Worm (Caenorhabditis elegans) whole organism, L2 larva: ENCODE results near the gene K01A6.7.

Source experiments
- C34F6.9 ChIP-seq: fragments of 150-350 bp; optimal IDR thresholded peaks from 2 replicates; lab custom pipeline; 2014; ENCODE audit warnings: missing biosample characterization, missing genetic modification characterization
- F13H6.1 ChIP-seq: sonication (generic microtip); optimal IDR thresholded peaks from 2 replicates; lab custom pipeline; 2016; ENCODE audit warnings: missing genetic modification characterization, missing compliant biosample characterization
- Y55F3AM.14 ChIP-seq: fragments of 200-800 bp; sonication (Bioruptor generic); optimal IDR thresholded peaks from 2 replicates; lab custom pipeline; 2018; ENCODE audit warnings: mild to moderate bottlenecking, missing genetic modification characterization, missing compliant biosample characterization
- alr-1 ChIP-seq: fragments of 150-350 bp; optimal IDR thresholded peaks from 2 replicates; lab custom pipeline; 2014; ENCODE audit warnings: missing biosample characterization, missing genetic modification characterization
- ama-1 ChIP-seq: fragments of 150-350 bp; optimal IDR thresholded peaks from 2 replicates; lab custom pipeline; 2018; ENCODE audit warnings: inconsistent platforms
- blmp-1 ChIP-seq: sonication (generic microtip); optimal IDR thresholded peaks from 2 replicates; lab custom pipeline; 2017; ENCODE audit warnings: missing genetic modification characterization, mild to moderate bottlenecking, missing compliant biosample characterization, antibody characterized with exemption, moderate library complexity; ENCODE audit not compliant: insufficient read depth
- ceh-16 ChIP-seq: fragments of 150-350 bp; optimal IDR thresholded peaks from 2 replicates; lab custom pipeline; 2014; ENCODE audit warnings: missing biosample characterization, missing genetic modification characterization
- ceh-82 ChIP-seq: fragments of 150-350 bp; optimal IDR thresholded peaks from 2 replicates; lab custom pipeline; 2014; ENCODE audit warnings: missing biosample characterization, missing genetic modification characterization
- crh-2 ChIP-seq: sonication (generic microtip); optimal IDR thresholded peaks from 2 replicates; lab custom pipeline; 2017; ENCODE audit warnings: missing biosample characterization, missing genetic modification characterization
- egl-27 ChIP-seq: sonication (generic microtip); optimal IDR thresholded peaks from 3 replicates; lab custom pipeline; 2017; ENCODE audit warnings: missing biosample characterization, missing genetic modification reagents, missing genetic modification characterization
- elt-1 ChIP-seq: fragments of 150-350 bp; optimal IDR thresholded peaks from 2 replicates; lab custom pipeline; 2014; ENCODE audit warnings: missing biosample characterization, missing genetic modification characterization
- elt-3 ChIP-seq: sonication (generic microtip); optimal IDR thresholded peaks from 2 replicates; lab custom pipeline; 2017; ENCODE audit warnings: missing biosample characterization, missing genetic modification characterization
- fos-1 ChIP-seq: fragments of 150-350 bp; optimal IDR thresholded peaks from 2 replicates; lab custom pipeline; 2014; ENCODE audit warnings: missing biosample characterization, missing genetic modification characterization
- lin-11 ChIP-seq: fragments of 150-350 bp; sonication (generic microtip); optimal IDR thresholded peaks from 2 replicates; lab custom pipeline; 2014; ENCODE audit warnings: missing biosample characterization, missing genetic modification characterization, inconsistent platforms, mixed read lengths
- lin-39 ChIP-seq: fragments of 150-350 bp; optimal IDR thresholded peaks from 2 replicates; lab custom pipeline; 2014; ENCODE audit warnings: missing biosample characterization, missing genetic modification reagents, missing genetic modification characterization
- mbf-1 ChIP-seq: sonication (generic microtip); optimal IDR thresholded peaks from 2 replicates; lab custom pipeline; 2017; ENCODE audit warnings: missing biosample characterization, missing genetic modification characterization
- nhr-10 ChIP-seq: sonication (generic microtip); optimal IDR thresholded peaks from 2 replicates; lab custom pipeline; 2017; ENCODE audit warnings: missing biosample characterization, missing genetic modification characterization
- nhr-11 ChIP-seq: fragments of 150-350 bp; optimal IDR thresholded peaks from 2 replicates; lab custom pipeline; 2014; ENCODE audit warnings: missing biosample characterization, missing genetic modification characterization
- nhr-12 ChIP-seq: fragments of 150-350 bp; optimal IDR thresholded peaks from 2 replicates; lab custom pipeline; 2014; ENCODE audit warnings: missing biosample characterization, missing genetic modification characterization
- nhr-129 ChIP-seq: fragments of 150-350 bp; optimal IDR thresholded peaks from 2 replicates; lab custom pipeline; 2014; ENCODE audit warnings: missing biosample characterization, missing genetic modification characterization
- nhr-21 ChIP-seq: fragments of 150-350 bp; optimal IDR thresholded peaks from 2 replicates; lab custom pipeline; 2014; ENCODE audit warnings: missing biosample characterization, missing genetic modification characterization
- nhr-237 ChIP-seq: fragments of 150-350 bp; optimal IDR thresholded peaks from 2 replicates; lab custom pipeline; 2014; ENCODE audit warnings: missing biosample characterization, missing genetic modification characterization
- nhr-25 ChIP-seq: fragments of 150-350 bp; sonication (generic microtip); optimal IDR thresholded peaks from 3 replicates; lab custom pipeline; 2014; ENCODE audit warnings: missing biosample characterization, missing genetic modification characterization
- nhr-6 ChIP-seq: fragments of 150-350 bp; optimal IDR thresholded peaks from 2 replicates; lab custom pipeline; 2014; ENCODE audit warnings: missing biosample characterization, missing genetic modification characterization
- sem-4 ChIP-seq: fragments of 150-350 bp; optimal IDR thresholded peaks from 2 replicates; lab custom pipeline; 2014; ENCODE audit warnings: missing biosample characterization, missing genetic modification reagents, missing genetic modification characterization
- skn-1 ChIP-seq: sonication (generic microtip); optimal IDR thresholded peaks from 2 replicates; lab custom pipeline; 2017; ENCODE audit warnings: missing biosample characterization, missing genetic modification characterization
- sma-3 ChIP-seq: sonication (generic microtip); optimal IDR thresholded peaks from 2 replicates; lab custom pipeline; 2016; ENCODE audit warnings: missing genetic modification reagents, missing genetic modification characterization, missing compliant biosample characterization
- sma-9 ChIP-seq, 2 experiments: fragments of 150-350 bp in 1 of 2; sonication (generic microtip) in 1 of 2; optimal IDR thresholded peaks; 2 replicates each; lab custom pipeline; 2014 to 2016; ENCODE audit warnings: missing genetic modification characterization in 2 of 2, mild to moderate bottlenecking in 1 of 2, missing biosample characterization in 1 of 2, missing compliant biosample characterization in 1 of 2, missing genetic modification reagents in 1 of 2, moderate library complexity in 1 of 2
- snpc-4 ChIP-seq: fragments of 150-350 bp; optimal IDR thresholded peaks from 2 replicates; lab custom pipeline; 2014; ENCODE audit warnings: missing biosample characterization, missing genetic modification characterization
- unc-55 ChIP-seq: fragments of 150-350 bp; sonication (generic microtip); optimal IDR thresholded peaks from 3 replicates; lab custom pipeline; 2014; ENCODE audit warnings: missing biosample characterization, missing genetic modification reagents, missing genetic modification characterization
- unc-62 ChIP-seq: fragments of 150-350 bp; optimal IDR thresholded peaks from 2 replicates; lab custom pipeline; 2014; ENCODE audit warnings: missing biosample characterization, missing genetic modification reagents, missing genetic modification characterization
- zag-1 ChIP-seq: fragments of 150-350 bp; optimal IDR thresholded peaks from 2 replicates; lab custom pipeline; 2014; ENCODE audit warnings: missing biosample characterization, missing genetic modification characterization
- ztf-11 ChIP-seq: sonication (generic microtip); optimal IDR thresholded peaks from 2 replicates; lab custom pipeline; 2017; ENCODE audit warnings: missing biosample characterization, missing genetic modification characterization
- ztf-4 ChIP-seq: fragments of 150-350 bp; optimal IDR thresholded peaks from 2 replicates; lab custom pipeline; 2014; ENCODE audit warnings: missing biosample characterization, missing genetic modification characterization

The K01A6.7 gene

ce11 chrIV:11703685-11704296 is 34.6 kb downstream of the K01A6.7 start, which contains the start of the genes T22B3.3 and alg-3:
T22B3.3 (minus strand) TSS chrIV:11703785.
alg-3 (plus strand) TSS chrIV:11704246.
- no peak for TF ChIP-seq nhr-21 (tag; lab: Kevin White, UChicago)
- TF ChIP-seq C34F6.9 = no peak
- no peak for TF ChIP-seq F13H6.1 (tag; lab: Kevin White, UChicago)
- TF ChIP-seq nhr-237 (tag; lab: Kevin White, UChicago) = no peak
- no peak for TF ChIP-seq snpc-4 (tag; lab: Kevin White, UChicago)
- TF ChIP-seq, all 48 proteins: peak for 0

- TF ChIP-seq nhr-10 (tag; lab: Kevin White, UChicago) (no peak), nhr-21 (tag; lab: Kevin White, UChicago) (peak; percentile 66), F13H6.1 (tag; lab: Kevin White, UChicago) (no peak), unc-62 (GFP tag; lab: Kevin White, UChicago) (no peak), nhr-129 (tag; lab: Kevin White, UChicago) (no peak), elt-1 (tag; lab: Kevin White, UChicago) (no peak), alr-1 (tag; lab: Kevin White, UChicago) (no peak), nhr-12 (tag; lab: Kevin White, UChicago) (no peak)
Observed at ce11 chrIV:11701878-11702277, 36.5 kb downstream of the K01A6.7 start.

ce11 chrIV:11700752-11701151 is 37.6 kb downstream of the K01A6.7 start, which contains the start of gene dpy-20:
dpy-20 (minus strand) TSS chrIV:11700852.
- TF ChIP-seq elt-3 (tag; lab: Kevin White, UChicago) (no peak), zag-1 (tag; lab: Kevin White, UChicago) (no peak), unc-62 (GFP tag; lab: Kevin White, UChicago) (no peak), skn-1 (no peak), ama-1 (no peak), lin-11 (no peak), unc-55 (GFP tag; lab: Kevin White, UChicago) (no peak), mbf-1 (no peak), lin-39 (tag; lab: Kevin White, UChicago) (no peak), sem-4 (tag; lab: Kevin White, UChicago) (no peak), alr-1 (tag; lab: Kevin White, UChicago) (no peak), snpc-4 (tag; lab: Kevin White, UChicago) (no peak), nhr-25 (tag; lab: Kevin White, UChicago) (no peak), nhr-11 (tag; lab: Kevin White, UChicago) (no peak), sma-9 (GFP tag; optimal IDR thresholded peaks at IDR 0.05; lab: Kevin White, UChicago) (no peak), sma-9 (tag; optimal IDR thresholded peaks at IDR 0.05; lab: Kevin White, UChicago) (no peak), Y55F3AM.14 (no peak), ztf-11 (no peak)

ce11 chrIV:11700100-11700499 is 38.3 kb downstream of the K01A6.7 start:
- TF ChIP-seq sma-9 (GFP tag; optimal IDR thresholded peaks at IDR 0.05; lab: Kevin White, UChicago) (peak; percentile 26), sma-9 (tag; optimal IDR thresholded peaks at IDR 0.05; lab: Kevin White, UChicago) (no peak), Y55F3AM.14 (no peak), zag-1 (tag; lab: Kevin White, UChicago) (no peak), ceh-16 (tag; lab: Kevin White, UChicago) (peak; percentile 28), nhr-25 (tag; lab: Kevin White, UChicago) (peak; percentile 61), ceh-82 (tag; lab: Kevin White, UChicago) (no peak), sem-4 (tag; lab: Kevin White, UChicago) (peak; percentile 13), crh-2 (tag; lab: Kevin White, UChicago) (peak; percentile 35), fos-1 (tag; lab: Kevin White, UChicago) (peak; percentile 31), egl-27 (tag; lab: Kevin White, UChicago) (peak; percentile 67), nhr-6 (tag; lab: Kevin White, UChicago) (no peak), nhr-237 (tag; lab: Kevin White, UChicago) (no peak), blmp-1 (tag; lab: Kevin White, UChicago) (peak; percentile 93), snpc-4 (tag; lab: Kevin White, UChicago) (no peak), nhr-129 (tag; lab: Kevin White, UChicago) (no peak), ztf-4 (tag; lab: Kevin White, UChicago) (no peak), alr-1 (tag; lab: Kevin White, UChicago) (no peak), nhr-21 (tag; lab: Kevin White, UChicago) (peak; percentile 32), unc-55 (GFP tag; lab: Kevin White, UChicago) (no peak), lin-11 (no peak), sma-3 (GFP tag; lab: Kevin White, UChicago) (peak; percentile 24), ama-1 (no peak)
- TF ChIP-seq, all 48 proteins: peak for 10
